Worm (Caenorhabditis elegans): ENCODE measurements around the gene cest-2.1.

The cest-2.1 gene

ce11 chrV:14146199-14146598 is 25.1 kb downstream of the cest-2.1 start, which contains the start of gene acs-10:
Gene acs-10 (plus strand): TSS chrV:14146499.
- TF ChIP-seq sox-2 (GFP tag; IDR thresholded peaks at IDR 0.05) (no peak), pha-4 (tag; optimal IDR thresholded peaks at IDR 0.05) (no peak), npax-4 (tag; optimal IDR thresholded peaks at IDR 0.05) (no peak), nhr-11 (tag; optimal IDR thresholded peaks at IDR 0.05) (no peak), hlh-8 (tag; optimal IDR thresholded peaks at IDR 0.05) (no peak)

ce11 chrV:14145267-14145666 is 26.0 kb downstream of the cest-2.1 start, which contains the start of gene par-1:
Gene par-1 (minus strand): TSS chrV:14145367.
- TF ChIP-seq T23F11.4 (GFP tag; optimal IDR thresholded peaks at IDR 0.05), result no peak
- TF ChIP-seq hlh-13 (GFP tag; optimal IDR thresholded peaks at IDR 0.05), result no peak
- TF ChIP-seq fax-1 (tag; optimal IDR thresholded peaks at IDR 0.05), result no peak
- TF ChIP-seq ceh-34 (tag; optimal IDR thresholded peaks at IDR 0.05), result no peak
- TF ChIP-seq C08G9.2 (tag; optimal IDR thresholded peaks at IDR 0.05), result no peak
- TF ChIP-seq ref-2 (tag; optimal IDR thresholded peaks at IDR 0.05), result no peak
- no peak for TF ChIP-seq lim-6 (tag; optimal IDR thresholded peaks at IDR 0.05)
- no peak for TF ChIP-seq sox-4 (tag; optimal IDR thresholded peaks at IDR 0.05)
- no peak for TF ChIP-seq pha-2 (tag; optimal IDR thresholded peaks at IDR 0.05)
- no peak for TF ChIP-seq hlh-8 (tag; optimal IDR thresholded peaks at IDR 0.05)
- TF ChIP-seq K02D7.2 (tag; optimal IDR thresholded peaks at IDR 0.05), result no peak
- TF ChIP-seq ceh-14 (tag; optimal IDR thresholded peaks at IDR 0.05), result no peak
- TF ChIP-seq K09A11.1 (tag; optimal IDR thresholded peaks at IDR 0.05; ENCODE audit: insufficient read depth), result no peak
- TF ChIP-seq F13H6.1 (tag; optimal IDR thresholded peaks at IDR 0.05), result no peak
- no peak for TF ChIP-seq ztf-16 (tag; optimal IDR thresholded peaks at IDR 0.05)
- no peak for TF ChIP-seq ets-4 (tag; optimal IDR thresholded peaks at IDR 0.05)
- no peak for TF ChIP-seq ttx-3 (tag; optimal IDR thresholded peaks at IDR 0.05)
- TF ChIP-seq nhr-11 (tag; optimal IDR thresholded peaks at IDR 0.05), result no peak
- no peak for TF ChIP-seq npax-4 (tag; optimal IDR thresholded peaks at IDR 0.05)
- no peak for TF ChIP-seq hlh-30 (tag; optimal IDR thresholded peaks at IDR 0.05; ENCODE audit: insufficient read depth)

ce11 chrV:14143634-14144033 is 27.6 kb downstream of the cest-2.1 start:
- TF ChIP-seq unc-42 (tag; optimal IDR thresholded peaks at IDR 0.05), result peak; percentile 70
- no peak for TF ChIP-seq tbx-2 (tag; optimal IDR thresholded peaks at IDR 0.05)

ce11 chrV:14141846-14142245 is 29.4 kb downstream of the cest-2.1 start:
- TF ChIP-seq pag-3 (tag; optimal IDR thresholded peaks at IDR 0.05; ENCODE audit: borderline replicate concordance), result no peak
- no peak for TF ChIP-seq lin-11 (tag; optimal IDR thresholded peaks at IDR 0.05)
- no peak for TF ChIP-seq syd-9 (tag; optimal IDR thresholded peaks at IDR 0.05)
- TF ChIP-seq sdc-2 (tag; optimal IDR thresholded peaks at IDR 0.05), result no peak
- TF ChIP-seq hlh-6 (tag; optimal IDR thresholded peaks at IDR 0.05), result no peak
- TF ChIP-seq nfya-1 (tag; optimal IDR thresholded peaks at IDR 0.05), result no peak
- no peak for TF ChIP-seq ceh-34 (tag; optimal IDR thresholded peaks at IDR 0.05)
- TF ChIP-seq unc-86 (tag; optimal IDR thresholded peaks at IDR 0.05), result no peak

ce11 chrV:14140733-14141132 is 30.5 kb downstream of the cest-2.1 start:
- TF ChIP-seq ceh-48 (tag; optimal IDR thresholded peaks at IDR 0.05), result no peak
- no peak for TF ChIP-seq dmd-4 (tag; optimal IDR thresholded peaks at IDR 0.05; ENCODE audit: borderline replicate concordance)
- no peak for TF ChIP-seq ref-2 (tag; optimal IDR thresholded peaks at IDR 0.05)
- TF ChIP-seq pha-2 (tag; optimal IDR thresholded peaks at IDR 0.05), result no peak
- no peak for TF ChIP-seq pax-1 (tag; optimal IDR thresholded peaks at IDR 0.05)
- peak; percentile 94 for TF ChIP-seq unc-42 (tag; optimal IDR thresholded peaks at IDR 0.05)

All from whole organism, late embryonic.